Worm (Caenorhabditis elegans): Measurements from ENCODE around the gene ttbk-2.2.

ttbk-2.2 gene

DNA sequence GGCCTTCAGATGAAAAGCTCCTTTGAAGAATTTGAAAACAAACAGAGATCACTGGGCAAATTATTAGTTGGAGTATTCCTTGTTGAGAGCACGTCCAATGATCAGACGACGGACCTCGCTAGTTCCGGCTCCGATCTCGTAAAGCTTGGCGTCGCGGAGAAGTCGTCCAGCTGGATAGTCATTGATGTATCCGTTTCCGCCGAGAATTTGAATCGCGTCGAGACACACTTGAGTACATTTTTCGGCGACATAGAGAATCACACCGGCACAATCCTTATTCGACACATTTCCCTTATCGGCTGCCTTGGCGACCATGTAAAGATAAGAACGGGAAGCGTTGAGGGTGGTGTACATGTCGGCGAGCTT, 20.2 kb upstream of the ttbk-2.2 start (continued):
- TF ChIP-seq ets-4 (GFP tag; optimal IDR thresholded peaks at IDR 0.05) (peak; percentile 6), D2030.7 (GFP tag; IDR thresholded peaks at IDR 0.05) (no peak)

DNA sequence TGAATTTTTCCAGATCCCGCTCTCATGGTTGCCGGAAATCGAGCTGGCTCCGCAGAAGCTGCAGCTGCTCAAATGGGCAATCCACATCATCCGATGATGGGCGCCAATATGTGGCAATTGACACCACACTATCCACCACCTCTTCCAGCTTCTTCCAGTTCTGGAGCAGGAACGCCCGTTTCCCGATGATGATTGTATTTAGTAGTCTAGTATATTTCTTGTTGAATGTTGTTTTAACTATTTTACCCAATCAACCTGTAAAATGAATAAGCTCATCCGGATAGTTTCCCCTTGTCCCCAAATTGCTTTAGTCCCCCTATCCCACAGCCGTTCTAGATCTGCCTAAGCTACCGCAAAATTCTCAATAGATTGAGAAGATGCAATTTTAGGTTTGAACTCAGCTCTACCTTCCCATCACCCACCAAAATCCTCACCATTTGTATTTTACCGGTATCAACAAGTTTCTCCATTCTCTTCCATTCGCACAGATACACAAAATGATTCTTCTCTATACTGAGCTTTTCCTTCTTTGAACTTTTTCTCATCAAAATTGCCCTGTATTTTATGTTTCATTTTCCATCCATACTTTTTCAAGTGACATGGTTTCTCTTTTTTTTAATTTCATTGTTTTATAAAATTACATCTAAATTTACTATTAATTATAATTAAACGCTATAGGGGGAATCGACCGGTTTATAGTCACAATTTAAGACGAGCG, 19.6 kb upstream of the ttbk-2.2 start:
- TF ChIP-seq ekl-4 (GFP tag; IDR thresholded peaks at IDR 0.05) (peak; percentile 34; the same call in 1 of the 2 replicates), cebp-1 (GFP tag; IDR thresholded peaks at IDR 0.05) (no peak), cebp-1 (tag; optimal IDR thresholded peaks at IDR 0.05) (peak; percentile 3), lin-26 (GFP tag; IDR thresholded peaks at IDR 0.05) (no peak), ZK185.1 (tag; optimal IDR thresholded peaks at IDR 0.05; ENCODE audit: poor library complexity, severe bottlenecking) (peak; percentile 72), hsf-1 (GFP tag; IDR thresholded peaks at IDR 0.05) (no peak), repo-1 (tag; optimal IDR thresholded peaks at IDR 0.05) (peak; percentile 74), C06A6.2 (GFP tag; conservative IDR thresholded peaks at IDR 0.05) (peak; percentile 37; the same call in 1 of the 2 replicates), aptf-3 (GFP tag; IDR thresholded peaks at IDR 0.05) (0 out of 2 replicates have a peak, but pooled peaks have one; percentile 15), snpc-1.1 (tag; optimal IDR thresholded peaks at IDR 0.05; ENCODE audit: insufficient read depth) (peak; percentile 29), madf-3 (GFP tag; IDR thresholded peaks at IDR 0.05) (peak; percentile 51; the same call in 1 of the 2 replicates), F52B5.7 (tag; optimal IDR thresholded peaks at IDR 0.05) (peak; percentile 3), ceh-40 (GFP tag; IDR thresholded peaks at IDR 0.05) (0 out of 2 replicates have a peak, but pooled peaks have one; percentile 19), snpc-3.4 (tag; optimal IDR thresholded peaks at IDR 0.05) (peak; percentile 27), efl-1 (GFP tag; optimal IDR thresholded peaks at IDR 0.05) (no peak), Y56A3A.18 (GFP tag; IDR thresholded peaks at IDR 0.05) (peak; percentile 16; the same call in 1 of the 2 replicates), nhr-90 (tag; optimal IDR thresholded peaks at IDR 0.05) (peak; percentile 29), Y79H2A.3 (GFP tag; conservative IDR thresholded peaks at IDR 0.05) (no peak), snpc-4 (GFP tag; optimal IDR thresholded peaks at IDR 0.05) (no peak), snpc-4 (tag; optimal IDR thresholded peaks at IDR 0.05) (peak in 2 of 4 experiments; percentile 12 to 63), hrde-1 (tag; optimal IDR thresholded peaks at IDR 0.05; ENCODE audit: borderline replicate concordance) (peak; percentile 33), aptf-2 (GFP tag; conservative IDR thresholded peaks at IDR 0.05) (no peak), ztf-6 (GFP tag; IDR thresholded peaks at IDR 0.05) (no peak)

DNA sequence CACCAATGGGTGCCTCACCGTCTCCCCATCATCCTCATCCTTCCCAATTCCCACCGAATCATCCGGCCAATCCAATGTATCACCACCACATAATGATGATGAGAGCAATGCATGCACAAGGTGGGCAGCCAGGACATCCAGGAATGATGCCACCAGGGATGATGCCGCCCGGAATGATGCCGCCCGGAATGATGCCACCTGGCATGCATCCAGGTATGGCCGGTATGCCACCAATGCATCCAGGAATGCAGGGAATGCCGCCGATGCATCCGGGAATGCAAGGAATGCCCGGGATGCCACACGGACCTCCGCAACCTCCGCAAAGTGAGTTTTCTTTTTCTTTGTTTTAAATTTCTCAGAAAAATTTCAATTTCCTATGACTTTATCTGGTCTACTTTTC, 19.0 kb upstream of the ttbk-2.2 start:
- TF ChIP-seq zfh-2 (GFP tag; conservative IDR thresholded peaks at IDR 0.05) (peak; percentile 74), F37B4.10 (GFP tag; IDR thresholded peaks at IDR 0.05) (no peak)

DNA sequence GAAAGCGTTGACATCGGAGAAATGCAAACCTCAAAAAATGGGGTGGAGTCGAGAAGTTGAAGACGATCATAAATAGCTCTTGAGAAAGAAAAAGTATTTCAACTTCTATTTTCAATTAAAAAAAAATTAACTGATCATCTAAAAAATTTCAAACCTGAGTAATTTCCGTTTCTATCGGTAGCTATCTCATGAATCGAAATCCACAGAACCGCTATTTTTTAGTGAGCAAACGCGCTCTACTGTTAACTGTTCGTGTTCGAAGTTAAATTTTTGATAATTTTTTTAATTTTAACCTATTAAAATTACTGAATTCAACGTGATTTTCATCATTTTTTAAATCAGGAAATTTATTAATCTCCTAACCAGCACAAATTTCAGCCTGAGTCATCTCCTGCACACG, 17.0 kb upstream of the ttbk-2.2 start:
- no peak for TF ChIP-seq F52B5.7 (tag; optimal IDR thresholded peaks at IDR 0.05)
- TF ChIP-seq pbrm-1 (GFP tag; IDR thresholded peaks at IDR 0.05), result no peak
- TF ChIP-seq ceh-58 (GFP tag; IDR thresholded peaks at IDR 0.05), result no peak
- TF ChIP-seq nhr-120 (GFP tag; IDR thresholded peaks at IDR 0.05), result no peak
- peak; percentile 30; the same call in 1 of the 2 replicates for TF ChIP-seq mcd-1 (GFP tag; IDR thresholded peaks at IDR 0.05)
- peak; percentile 75 for TF ChIP-seq ceh-100 (GFP tag; IDR thresholded peaks at IDR 0.05)
- 0 out of 2 replicates have a peak, but pooled peaks have one; percentile 9 for TF ChIP-seq D2030.7 (GFP tag; IDR thresholded peaks at IDR 0.05)
- no peak for TF ChIP-seq ceh-40 (GFP tag; IDR thresholded peaks at IDR 0.05)
- peak; percentile 5 for TF ChIP-seq efl-1 (GFP tag; optimal IDR thresholded peaks at IDR 0.05)
- no peak for TF ChIP-seq ztf-26 (tag; optimal IDR thresholded peaks at IDR 0.05)
- TF ChIP-seq snpc-4 (GFP tag; optimal IDR thresholded peaks at IDR 0.05), result peak; percentile 18
- TF ChIP-seq snpc-4 (tag; optimal IDR thresholded peaks at IDR 0.05), result peak in 3 of 4 experiments; percentile 32 to 78 (median 62)

Data from whole organism, young adult.